Fruit fly (Drosophila melanogaster): ENCODE data around the gene hbt.

DNA sequence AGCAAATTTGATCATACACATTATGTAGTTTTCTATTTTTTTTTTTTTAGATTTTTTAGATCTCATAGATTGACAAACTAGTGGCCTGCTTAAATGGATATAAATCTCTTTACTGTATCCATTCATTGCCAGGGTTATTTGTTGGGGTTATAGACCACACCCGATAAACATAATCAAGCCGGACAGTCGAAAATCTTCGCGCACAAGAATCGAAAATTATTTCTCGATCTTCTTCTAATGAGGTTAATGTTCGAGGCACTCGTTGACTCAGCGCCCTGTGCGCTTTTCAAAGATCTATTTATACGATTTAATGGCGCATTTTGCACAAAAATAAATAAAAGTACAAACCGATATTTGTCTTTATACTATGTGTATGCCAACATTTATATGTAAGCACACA lies 71.3 kb downstream of the hbt start, which contains the start of gene CG31730:
- TF ChIP-seq psq (optimal IDR thresholded peaks at IDR 0.05) (no peak), usp (GFP tag; optimal IDR thresholded peaks at IDR 0.05) (no peak), pan (optimal IDR thresholded peaks at IDR 0.05) (no peak), CG8478 (optimal IDR thresholded peaks at IDR 0.05) (no peak), Dll (optimal IDR thresholded peaks at IDR 0.05) (no peak), EcR (GFP tag; optimal IDR thresholded peaks at IDR 0.05) (no peak)
